Worm (Caenorhabditis elegans): Measurements from ENCODE around the gene pfas-1.
A peak's percentile ranks its signal among the peaks of the same experiment; 100 is the strongest.

pfas-1 gene

DNA sequence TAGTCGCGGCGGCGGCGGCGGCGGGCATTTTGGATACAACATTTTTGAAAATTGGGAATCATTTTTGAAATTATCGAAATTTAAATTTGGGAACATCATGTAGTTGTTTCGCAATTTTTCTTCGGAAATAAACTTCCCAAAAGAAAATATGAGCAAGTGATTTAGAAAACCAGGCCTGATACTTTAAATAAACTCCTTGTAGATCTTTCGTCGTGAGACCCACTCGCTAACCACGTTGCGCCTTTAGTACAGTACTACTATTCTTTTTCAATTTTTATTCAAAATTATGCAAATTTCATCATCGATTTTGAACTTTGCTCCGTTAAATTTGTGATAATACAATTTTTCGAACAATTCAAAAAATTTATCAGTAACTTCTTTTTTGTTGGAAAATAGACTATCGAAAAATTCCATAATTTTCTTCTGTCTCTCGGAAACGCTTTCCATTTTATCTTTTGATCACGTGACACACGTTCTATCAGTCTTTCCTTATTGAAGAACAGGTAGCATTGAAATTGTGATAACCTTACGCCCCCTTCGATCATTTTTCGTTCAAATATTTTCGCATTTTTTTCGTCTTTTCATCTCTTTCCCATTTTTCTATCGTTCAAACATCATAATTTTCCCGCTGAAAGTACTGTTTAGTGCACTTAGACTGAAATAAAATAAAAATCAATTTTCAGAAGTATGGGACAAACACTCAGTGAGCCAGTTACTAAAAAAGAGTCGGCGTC, 6.9 kb upstream of the pfas-1 start, which contains the start of gene ppm-2:
Gene ppm-2 (plus strand): TSS at position 684 of the 734 bp plus-strand sequence.
- peak; percentile 97 for TF ChIP-seq F33H1.4 (GFP tag; IDR thresholded peaks at IDR 0.05)
- TF ChIP-seq D2030.7 (GFP tag; IDR thresholded peaks at IDR 0.05): peak; percentile 76
- TF ChIP-seq xnd-1 (tag; optimal IDR thresholded peaks at IDR 0.05): peak; percentile 97
- no peak for TF ChIP-seq unc-62 (GFP tag; optimal IDR thresholded peaks at IDR 0.05)
- TF ChIP-seq madf-3 (GFP tag; IDR thresholded peaks at IDR 0.05): 0 out of 2 replicates have a peak, but pooled peaks have one; percentile 2
- no peak for TF ChIP-seq aptf-3 (GFP tag; IDR thresholded peaks at IDR 0.05)
- no peak for TF ChIP-seq chd-7 (tag; optimal IDR thresholded peaks at IDR 0.05)
- TF ChIP-seq B0261.1 (tag; optimal IDR thresholded peaks at IDR 0.05): no peak
- TF ChIP-seq bed-1 (GFP tag; IDR thresholded peaks at IDR 0.05): no peak
- TF ChIP-seq let-607 (tag; optimal IDR thresholded peaks at IDR 0.05): peak in 1 of 2 experiments; percentile 25
- TF ChIP-seq zfh-2 (GFP tag; conservative IDR thresholded peaks at IDR 0.05): no peak
- TF ChIP-seq dox-1 (GFP tag; IDR thresholded peaks at IDR 0.05): no peak
- TF ChIP-seq K12H6.12 (tag; optimal IDR thresholded peaks at IDR 0.05): no peak
- no peak for TF ChIP-seq hsf-1 (GFP tag; IDR thresholded peaks at IDR 0.05)
- peak; percentile 43; the same call in 1 of the 2 replicates for TF ChIP-seq rcor-1 (GFP tag; IDR thresholded peaks at IDR 0.05)
- peak; percentile 100 for TF ChIP-seq madf-8 (GFP tag; conservative IDR thresholded peaks at IDR 0.05)
- TF ChIP-seq nhr-120 (GFP tag; IDR thresholded peaks at IDR 0.05): no peak
- TF ChIP-seq mcd-1 (GFP tag; IDR thresholded peaks at IDR 0.05): 0 out of 2 replicates have a peak, but pooled peaks have one; percentile 13
- TF ChIP-seq madf-10 (tag; optimal IDR thresholded peaks at IDR 0.05): no peak
- peak; percentile 38 for TF ChIP-seq dpl-1 (GFP tag; optimal IDR thresholded peaks at IDR 0.05)
- TF ChIP-seq snpc-1.1 (tag; optimal IDR thresholded peaks at IDR 0.05; ENCODE audit: insufficient read depth): no peak
- TF ChIP-seq lir-1 (GFP tag; conservative IDR thresholded peaks at IDR 0.05): no peak
- TF ChIP-seq egl-18 (GFP tag; IDR thresholded peaks at IDR 0.05): no peak
- peak; percentile 54 for TF ChIP-seq him-1 (tag; optimal IDR thresholded peaks at IDR 0.05)
- TF ChIP-seq lsy-27 (tag; optimal IDR thresholded peaks at IDR 0.05; ENCODE audit: borderline replicate concordance, insufficient read depth): no peak
- TF ChIP-seq ztf-6 (GFP tag; IDR thresholded peaks at IDR 0.05): no peak
- TF ChIP-seq ccch-3 (GFP tag; optimal IDR thresholded peaks at IDR 0.05): no peak
- no peak for TF ChIP-seq cebp-1 (GFP tag; IDR thresholded peaks at IDR 0.05)
- no peak for TF ChIP-seq cebp-1 (tag; optimal IDR thresholded peaks at IDR 0.05)
- TF ChIP-seq Y95B8A.8 (GFP tag; IDR thresholded peaks at IDR 0.05): no peak
- TF ChIP-seq rpc-1 (optimal IDR thresholded peaks at IDR 0.05): no peak
- TF ChIP-seq rpc-1 (tag; optimal IDR thresholded peaks at IDR 0.05): no peak
- TF ChIP-seq ceh-100 (GFP tag; IDR thresholded peaks at IDR 0.05): no peak
- TF ChIP-seq ztf-18 (tag; optimal IDR thresholded peaks at IDR 0.05): no peak
- TF ChIP-seq F39B2.1 (GFP tag; IDR thresholded peaks at IDR 0.05): no peak
- TF ChIP-seq repo-1 (tag; optimal IDR thresholded peaks at IDR 0.05): no peak
- TF ChIP-seq atf-7 (tag; optimal IDR thresholded peaks at IDR 0.05): peak; percentile 20
- peak; percentile 31 for TF ChIP-seq nhr-80 (tag; optimal IDR thresholded peaks at IDR 0.05)
- TF ChIP-seq lsl-1 (GFP tag; optimal IDR thresholded peaks at IDR 0.05): peak; percentile 99
- TF ChIP-seq Y53F4B.3 (GFP tag; IDR thresholded peaks at IDR 0.05): 0 out of 2 replicates have a peak, but pooled peaks have one; percentile 10
- TF ChIP-seq die-1 (tag; optimal IDR thresholded peaks at IDR 0.05): no peak
- TF ChIP-seq rec-8 (tag; optimal IDR thresholded peaks at IDR 0.05): no peak
- peak; percentile 87 for TF ChIP-seq ceh-91 (GFP tag; IDR thresholded peaks at IDR 0.05)
- TF ChIP-seq F52B5.7 (tag; optimal IDR thresholded peaks at IDR 0.05): no peak
- no peak for TF ChIP-seq sea-2 (GFP tag; IDR thresholded peaks at IDR 0.05)
- TF ChIP-seq gei-17 (GFP tag; optimal IDR thresholded peaks at IDR 0.05): no peak
- no peak for TF ChIP-seq F22D6.2 (tag; optimal IDR thresholded peaks at IDR 0.05)
- no peak for TF ChIP-seq somi-1 (GFP tag; optimal IDR thresholded peaks at IDR 0.05)
